Fruit fly (Drosophila melanogaster): Measurements from ENCODE around the gene BG642312.

The BG642312 gene

dm6 chr3L:6262644-6263404 lies 29.6 kb upstream of the BG642312 start, which contains the start of gene Ldh (continued):
- TF ChIP-seq unpg (GFP tag; optimal IDR thresholded peaks at IDR 0.05): peak; percentile 98
- TF ChIP-seq CG14441 (GFP tag; IDR thresholded peaks at IDR 0.05): peak; percentile 87
- peak; percentile 96 for TF ChIP-seq lab (GFP tag; optimal IDR thresholded peaks at IDR 0.05)
- peak; percentile 99 for TF ChIP-seq sens (GFP tag)
- TF ChIP-seq PHDP (tag; optimal IDR thresholded peaks at IDR 0.05): peak; percentile 98
- no peak for TF ChIP-seq CG4282 (GFP tag; optimal IDR thresholded peaks at IDR 0.05)
- TF ChIP-seq ken (GFP tag; IDR thresholded peaks at IDR 0.05): peak; percentile 79
- TF ChIP-seq E2f2 (GFP tag; IDR thresholded peaks at IDR 0.05): peak; percentile 69; the same call in 1 of the 2 replicates
- no peak for TF ChIP-seq ato (GFP tag; IDR thresholded peaks at IDR 0.05; ENCODE audit: partially characterized antibody)
- TF ChIP-seq Oaz (GFP tag; IDR thresholded peaks at IDR 0.05): peak; percentile 81
- peak; percentile 95 for TF ChIP-seq CG1602 (GFP tag; optimal IDR thresholded peaks at IDR 0.05)
- peak; percentile 89 for TF ChIP-seq seq (GFP tag; IDR thresholded peaks at IDR 0.05)
- no peak for TF ChIP-seq CG8478 (optimal IDR thresholded peaks at IDR 0.05)
- TF ChIP-seq chm (GFP tag; IDR thresholded peaks at IDR 0.05): peak; percentile 81
- peak; percentile 44 for TF ChIP-seq luna (GFP tag; optimal IDR thresholded peaks at IDR 0.05)
- TF ChIP-seq exex (tag; optimal IDR thresholded peaks at IDR 0.05): peak; percentile 72
- peak; percentile 97 for TF ChIP-seq Oli (tag; optimal IDR thresholded peaks at IDR 0.05)
- peak; percentile 77 for TF ChIP-seq Adf1 (GFP tag; IDR thresholded peaks at IDR 0.05)
- TF ChIP-seq Med (GFP tag): peak; percentile 92
- TF ChIP-seq CG11560 (tag; IDR thresholded peaks at IDR 0.05): peak; percentile 83
- TF ChIP-seq CG12659 (GFP tag; optimal IDR thresholded peaks at IDR 0.05): peak; percentile 97
- TF ChIP-seq Mes4 (GFP tag; optimal IDR thresholded peaks at IDR 0.05): peak; percentile 76
- TF ChIP-seq jigr1 (GFP tag; IDR thresholded peaks at IDR 0.05): peak; percentile 58; the same call in 1 of the 3 replicates
- TF ChIP-seq ranshi (GFP tag; IDR thresholded peaks at IDR 0.05): peak; percentile 87
- peak; percentile 95 for TF ChIP-seq trem (tag; optimal IDR thresholded peaks at IDR 0.05)
- TF ChIP-seq CG33557 (GFP tag; optimal IDR thresholded peaks at IDR 0.05): peak; percentile 97
- peak; percentile 76 for TF ChIP-seq mam (GFP tag; optimal IDR thresholded peaks at IDR 0.05)
- no peak for TF ChIP-seq hb (GFP tag; IDR thresholded peaks at IDR 0.05; ENCODE audit: partially characterized antibody)
- TF ChIP-seq CG4617 (GFP tag; optimal IDR thresholded peaks at IDR 0.05; ENCODE audit: borderline replicate concordance): peak; percentile 83
- TF ChIP-seq stwl (tag; optimal IDR thresholded peaks at IDR 0.05): peak; percentile 75
- no peak for TF ChIP-seq Dref (GFP tag; IDR thresholded peaks at IDR 0.05)
- no peak for TF ChIP-seq nerfin-2 (GFP tag; IDR thresholded peaks at IDR 0.05; ENCODE audit: partially characterized antibody)
- TF ChIP-seq CG8359 (GFP tag; optimal IDR thresholded peaks at IDR 0.05; ENCODE audit: borderline replicate concordance): peak; percentile 87
- peak in 1 of 2 experiments; percentile 98 for TF ChIP-seq Eip74EF (GFP tag; optimal IDR thresholded peaks at IDR 0.05)
- TF ChIP-seq Awh (GFP tag; IDR thresholded peaks at IDR 0.05): peak; percentile 83
- TF ChIP-seq CG4854 (GFP tag; optimal IDR thresholded peaks at IDR 0.05): peak; percentile 79
- TF ChIP-seq br (optimal IDR thresholded peaks at IDR 0.05): no peak
- peak; percentile 78 for TF ChIP-seq CG7987 (GFP tag; optimal IDR thresholded peaks at IDR 0.05)
- peak; percentile 54 for TF ChIP-seq eyg (GFP tag; optimal IDR thresholded peaks at IDR 0.05)
- peak; percentile 93 for TF ChIP-seq CG9817 (tag; optimal IDR thresholded peaks at IDR 0.05)
- peak; percentile 89 for TF ChIP-seq NC2β (GFP tag; optimal IDR thresholded peaks at IDR 0.05)
- TF ChIP-seq CG11398 (GFP tag; optimal IDR thresholded peaks at IDR 0.05): peak; percentile 66
- peak; percentile 93 for TF ChIP-seq run (tag; optimal IDR thresholded peaks at IDR 0.05)
- peak; percentile 93 for TF ChIP-seq CG6854 (GFP tag; optimal IDR thresholded peaks at IDR 0.05)
- TF ChIP-seq kah (GFP tag; optimal IDR thresholded peaks at IDR 0.05): peak; percentile 84
- peak in 1 of 2 experiments; percentile 90 for TF ChIP-seq Hr78 (GFP tag; optimal IDR thresholded peaks at IDR 0.05)
- TF ChIP-seq CG42726 (GFP tag; IDR thresholded peaks at IDR 0.05; ENCODE audit: partially characterized antibody): no peak
- peak; percentile 94 for TF ChIP-seq odd (GFP tag; optimal IDR thresholded peaks at IDR 0.05)
- peak; percentile 15 for TF ChIP-seq gro (GFP tag; optimal IDR thresholded peaks at IDR 0.05)
